Fruit fly (Drosophila melanogaster) whole organism, pupa: Measurements from ENCODE around the gene Spn28Dc.

Experiments
- CG13204 ChIP-seq: fragments of 200-800 bp; sonication (Bioruptor generic); optimal IDR thresholded peaks from 2 replicates; lab custom pipeline; 2018; ENCODE audit warnings: missing biosample characterization, mild to moderate bottlenecking, missing genetic modification characterization, moderate library complexity
- CG14655 ChIP-seq: fragments of 200-800 bp; sonication (Bioruptor generic); optimal IDR thresholded peaks from 3 replicates; lab custom pipeline; 2017; ENCODE audit warnings: mild to moderate bottlenecking, missing biosample characterization, missing genetic modification reagents, missing genetic modification characterization
- CG34367 ChIP-seq: fragments of 200-800 bp; sonication (Bioruptor generic); optimal IDR thresholded peaks from 2 replicates; lab custom pipeline; 2018; ENCODE audit warnings: missing biosample characterization, mild to moderate bottlenecking, missing genetic modification characterization
- CG9948 ChIP-seq: fragments of 200-800 bp; sonication (Bioruptor generic); optimal IDR thresholded peaks from 2 replicates; lab custom pipeline; 2018; ENCODE audit warnings: missing biosample characterization, mild to moderate bottlenecking, missing genetic modification characterization, moderate library complexity
- Snoo ChIP-seq: fragments of 200-800 bp; sonication (Bioruptor generic); optimal IDR thresholded peaks from 3 replicates; lab custom pipeline; 2017; ENCODE audit warnings: missing biosample characterization, mild to moderate bottlenecking, missing genetic modification characterization, inconsistent platforms
- fd96Ca ChIP-seq: fragments of 200-800 bp; sonication (Bioruptor generic); IDR thresholded peaks from 3 replicates; pipeline ENCODE4 v1.3.6; 2022; ENCODE audit warnings: missing biosample characterization, missing genetic modification characterization
- rn ChIP-seq: fragments of 200-800 bp; sonication (Bioruptor generic); IDR thresholded peaks from 2 replicates; pipeline ENCODE4 v1.3.6; 2022; ENCODE audit warnings: missing biosample characterization, missing genetic modification characterization

DNA sequence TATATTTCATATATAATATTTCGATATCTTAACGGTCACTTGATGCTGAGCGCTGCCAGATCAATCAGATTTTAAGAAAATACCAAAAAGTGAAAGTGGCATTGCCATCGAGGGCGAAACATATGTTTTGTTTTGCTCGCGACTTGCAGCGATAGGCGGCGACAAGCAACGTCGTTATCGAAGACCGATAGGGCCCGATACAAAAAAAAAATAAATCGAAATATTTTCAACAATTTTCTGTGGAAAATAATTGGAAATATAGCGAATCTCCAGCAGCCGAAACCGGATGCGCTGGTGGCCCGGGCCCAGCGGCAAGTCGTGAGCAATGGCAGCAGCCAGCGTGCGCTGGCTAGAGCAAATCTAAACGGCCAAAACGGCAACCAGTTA lies 36.3 kb upstream of the Spn28Dc start, which contains the start of gene Megf8:
- TF ChIP-seq CG14655 = no peak
- TF ChIP-seq fd96Ca (GFP tag; lab: Robert Waterston, UW) = no peak
- TF ChIP-seq CG13204 (GFP tag; lab: Kevin White, UChicago) = no peak
- no peak for TF ChIP-seq rn (GFP tag; lab: Robert Waterston, UW)
- no peak for TF ChIP-seq Snoo (tag; lab: Kevin White, UChicago)
- TF ChIP-seq CG34367 (tag; lab: Kevin White, UChicago) = no peak
- TF ChIP-seq CG9948 (tag; lab: Kevin White, UChicago) = no peak
